Worm (Caenorhabditis elegans) whole organism, midembryonic: ENCODE results near the gene rig-3.

Experiments used
- T22C8.4 ChIP-seq: fragments of 200-800 bp; sonication (Bioruptor generic); IDR thresholded peaks from 2 replicates; pipeline ENCODE4 v1.3.6; 2022; ENCODE audit warnings: missing genetic modification characterization, missing compliant biosample characterization
- cog-1 ChIP-seq: sonication (generic microtip); optimal IDR thresholded peaks from 2 replicates; lab custom pipeline; 2016; ENCODE audit warnings: missing genetic modification characterization, missing compliant biosample characterization
- flt-1 ChIP-seq: fragments of 200-800 bp; sonication (Bioruptor generic); IDR thresholded peaks from 2 replicates; pipeline ENCODE4 v1.3.6; 2022; ENCODE audit warnings: missing genetic modification characterization, missing compliant biosample characterization
- klf-2 ChIP-seq: fragments of 200-800 bp; sonication (Bioruptor generic); conservative IDR thresholded peaks from 2 replicates; pipeline ENCODE4 v1.3.6; 2022; ENCODE audit warnings: missing genetic modification reagents, missing genetic modification characterization, missing compliant biosample characterization
- med-1 ChIP-seq: sonication (generic microtip); optimal IDR thresholded peaks from 2 replicates; lab custom pipeline; 2017; ENCODE audit warnings: missing genetic modification characterization, mild to moderate bottlenecking, missing compliant biosample characterization, antibody characterized with exemption, missing genetic modification reagents; ENCODE audit not compliant: insufficient read depth
- ref-1 ChIP-seq: fragments of 200-800 bp; sonication (Bioruptor generic); conservative IDR thresholded peaks from 2 replicates; pipeline ENCODE4 v1.3.6; 2022; ENCODE audit warnings: missing genetic modification reagents, missing genetic modification characterization, missing compliant biosample characterization
- tab-1 ChIP-seq: fragments of 200-800 bp; sonication (Bioruptor generic); IDR thresholded peaks from 2 replicates; pipeline ENCODE4 v1.3.6; 2022; ENCODE audit warnings: missing genetic modification characterization, missing compliant biosample characterization
- ztf-29 ChIP-seq: fragments of 200-800 bp; sonication (Bioruptor generic); IDR thresholded peaks from 2 replicates; pipeline ENCODE4 v1.3.6; 2022; ENCODE audit warnings: missing genetic modification reagents, missing genetic modification characterization, missing compliant biosample characterization

ce11 chrX:6823218-6823979 lies 30.0 kb upstream of the rig-3 start, which contains the start of gene gei-15:
- TF ChIP-seq med-1 (GFP tag; lab: Kevin White, UChicago) (no peak), T22C8.4 (GFP tag; lab: Robert Waterston, UW) (no peak), klf-2 (no peak), tab-1 (GFP tag; lab: Robert Waterston, UW) (no peak), ref-1 (GFP tag; lab: Robert Waterston, UW) (no peak), cog-1 (tag; lab: Kevin White, UChicago) (no peak), flt-1 (GFP tag; lab: Robert Waterston, UW) (no peak), ztf-29 (GFP tag; lab: Robert Waterston, UW) (no peak)
